Worm (Caenorhabditis elegans): ENCODE results near the gene irg-2.

ce11 chrV:4056203-4056602, 14.2 kb downstream of the irg-2 start:
- TF ChIP-seq ceh-36 (tag; optimal IDR thresholded peaks at IDR 0.05) (no peak), scrt-1 (GFP tag; IDR thresholded peaks at IDR 0.05) (no peak), ama-1 (optimal IDR thresholded peaks at IDR 0.05) (no peak), pes-1 (GFP tag; IDR thresholded peaks at IDR 0.05) (no peak), B0310.2 (tag; optimal IDR thresholded peaks at IDR 0.05) (no peak), tra-4 (tag; optimal IDR thresholded peaks at IDR 0.05) (no peak), hnd-1 (tag; optimal IDR thresholded peaks at IDR 0.05) (no peak), ets-7 (tag; optimal IDR thresholded peaks at IDR 0.05) (no peak), aly-1 (tag; optimal IDR thresholded peaks at IDR 0.05) (no peak)

Data from whole organism, early embryonic.